Worm (Caenorhabditis elegans): ENCODE data around the gene srsx-15.

srsx-15 gene

DNA sequence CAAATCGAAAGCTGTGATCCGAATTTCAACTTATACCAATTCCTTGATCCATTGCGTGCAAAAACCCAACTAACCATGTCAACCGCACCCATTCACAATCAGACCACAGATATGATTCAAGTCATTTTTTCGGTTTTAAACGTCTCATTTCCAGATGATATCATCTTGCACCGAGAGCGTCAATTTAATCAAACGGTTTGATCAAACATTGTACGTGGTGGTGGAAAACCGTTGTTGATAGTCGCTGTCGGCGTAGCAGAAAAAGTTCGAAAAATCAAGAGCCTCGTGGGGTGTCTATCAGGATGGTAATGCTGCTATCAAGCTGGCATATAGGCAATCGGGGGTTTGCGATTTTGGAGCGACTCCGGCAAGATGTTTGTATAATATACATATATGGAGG, 35.3 kb upstream of the srsx-15 start:
- TF ChIP-seq mab-5 (tag; optimal IDR thresholded peaks at IDR 0.05) (no peak), elt-1 (tag; optimal IDR thresholded peaks at IDR 0.05; ENCODE audit: borderline replicate concordance, insufficient read depth) (no peak), nhr-12 (tag; optimal IDR thresholded peaks at IDR 0.05) (no peak), snpc-4 (tag; optimal IDR thresholded peaks at IDR 0.05) (no peak), cnd-1 (tag; optimal IDR thresholded peaks at IDR 0.05) (no peak), ces-1 (GFP tag; optimal IDR thresholded peaks at IDR 0.05) (no peak), ceh-43 (GFP tag; optimal IDR thresholded peaks at IDR 0.05) (no peak), mep-1 (tag; optimal IDR thresholded peaks at IDR 0.05) (no peak), M03D4.4 (tag; optimal IDR thresholded peaks at IDR 0.05) (no peak), zip-8 (tag; optimal IDR thresholded peaks at IDR 0.05) (no peak)

DNA sequence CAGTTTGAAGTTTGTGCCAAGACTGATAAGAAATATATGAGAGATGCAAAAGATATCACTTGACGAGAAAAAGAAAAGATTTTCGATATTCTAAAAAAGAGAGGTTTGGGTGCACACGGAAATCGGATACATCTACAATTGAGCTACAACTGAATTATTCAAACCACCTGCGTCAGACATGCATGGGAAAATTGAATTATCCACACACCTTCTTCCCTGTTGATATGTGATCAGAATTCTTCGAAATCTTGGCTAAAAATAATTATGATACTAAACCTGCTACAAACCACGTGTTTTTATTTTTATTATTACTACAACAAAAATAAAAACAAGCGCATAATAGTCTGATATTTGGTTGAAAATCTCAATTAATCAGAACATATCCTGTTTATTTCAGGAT, 34.6 kb upstream of the srsx-15 start:
- peak; percentile 19 for TF ChIP-seq ces-1 (GFP tag; optimal IDR thresholded peaks at IDR 0.05)
- no peak for TF ChIP-seq lsy-2 (tag; optimal IDR thresholded peaks at IDR 0.05)

DNA sequence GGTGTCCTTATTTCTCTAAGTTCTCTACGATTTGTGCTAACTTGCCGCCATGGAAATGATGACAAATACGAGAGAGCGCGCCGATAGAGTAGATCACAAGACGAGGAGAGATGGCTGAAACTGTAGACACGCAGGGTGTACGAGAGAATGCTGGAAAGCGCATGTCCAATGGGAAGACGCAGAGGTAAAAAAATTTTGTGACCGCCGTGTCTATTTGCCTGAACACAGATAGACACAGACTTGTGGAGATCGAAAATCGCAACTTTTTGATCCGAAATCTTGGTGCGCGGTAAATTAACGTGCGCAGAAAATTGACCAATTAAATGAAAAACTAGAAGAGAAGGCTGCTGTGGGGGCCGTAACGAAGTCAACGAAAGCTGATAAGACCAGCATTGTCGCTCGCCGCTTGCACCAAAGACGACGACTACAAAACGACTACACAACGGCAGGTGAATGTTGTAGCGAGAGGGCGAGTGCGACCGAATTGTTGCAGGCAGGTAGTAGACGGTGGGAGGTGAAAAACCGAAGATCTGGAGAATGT, 33.6 kb upstream of the srsx-15 start:
- TF ChIP-seq zip-8 (tag; optimal IDR thresholded peaks at IDR 0.05) (no peak), unc-39 (tag; optimal IDR thresholded peaks at IDR 0.05) (no peak), ham-2 (GFP tag; optimal IDR thresholded peaks at IDR 0.05) (peak; percentile 73), ceh-43 (GFP tag; optimal IDR thresholded peaks at IDR 0.05) (no peak), mab-5 (tag; optimal IDR thresholded peaks at IDR 0.05) (no peak), pha-4 (tag; optimal IDR thresholded peaks at IDR 0.05) (peak; percentile 50), unc-62 (GFP tag; optimal IDR thresholded peaks at IDR 0.05) (peak; percentile 49), ztf-11 (tag; optimal IDR thresholded peaks at IDR 0.05) (no peak), tbx-8 (GFP tag; optimal IDR thresholded peaks at IDR 0.05) (no peak), ces-1 (GFP tag; optimal IDR thresholded peaks at IDR 0.05) (no peak), cnd-1 (tag; optimal IDR thresholded peaks at IDR 0.05) (no peak), lsy-2 (tag; optimal IDR thresholded peaks at IDR 0.05) (no peak), elt-1 (tag; optimal IDR thresholded peaks at IDR 0.05; ENCODE audit: borderline replicate concordance, insufficient read depth) (peak; percentile 27), blmp-1 (tag; optimal IDR thresholded peaks at IDR 0.05) (peak; percentile 10), nhr-2 (tag; optimal IDR thresholded peaks at IDR 0.05) (no peak), hlh-1 (tag; optimal IDR thresholded peaks at IDR 0.05) (no peak), nhr-237 (tag; optimal IDR thresholded peaks at IDR 0.05) (peak; percentile 85), lin-32 (GFP tag; optimal IDR thresholded peaks at IDR 0.05) (no peak), sem-2 (GFP tag; optimal IDR thresholded peaks at IDR 0.05) (no peak), nhr-12 (tag; optimal IDR thresholded peaks at IDR 0.05) (no peak), nhr-28 (tag; optimal IDR thresholded peaks at IDR 0.05) (no peak), lin-13 (tag; optimal IDR thresholded peaks at IDR 0.05) (no peak), unc-120 (tag; optimal IDR thresholded peaks at IDR 0.05; ENCODE audit: poor library complexity, severe bottlenecking) (peak; percentile 41), ceh-39 (tag; optimal IDR thresholded peaks at IDR 0.05) (no peak), mls-2 (tag; optimal IDR thresholded peaks at IDR 0.05) (no peak)

DNA sequence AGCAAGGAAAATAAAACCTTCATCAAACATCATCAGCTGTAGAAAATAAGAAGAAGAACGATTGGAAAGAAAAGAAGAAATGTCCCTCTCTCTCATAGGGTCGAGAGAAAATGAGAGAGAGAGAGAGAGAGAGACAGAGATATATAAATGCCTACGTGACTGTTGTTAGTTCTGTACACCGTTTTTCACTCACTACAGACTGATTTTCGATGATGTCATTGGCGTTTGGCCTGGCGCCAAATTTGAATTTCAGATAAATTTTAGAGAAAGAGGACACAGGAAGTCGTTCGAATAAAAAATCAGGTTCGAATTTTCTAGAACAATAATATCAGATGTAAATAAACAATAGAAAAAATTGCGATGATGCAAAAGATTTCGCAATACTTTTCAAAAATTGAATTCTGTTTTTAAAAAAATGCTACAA, 32.4 kb upstream of the srsx-15 start:
- TF ChIP-seq lin-32 (GFP tag; optimal IDR thresholded peaks at IDR 0.05) (no peak), sptf-1 (tag; optimal IDR thresholded peaks at IDR 0.05) (no peak), ztf-11 (tag; optimal IDR thresholded peaks at IDR 0.05) (no peak), mep-1 (tag; optimal IDR thresholded peaks at IDR 0.05) (no peak), unc-62 (GFP tag; optimal IDR thresholded peaks at IDR 0.05) (peak; percentile 47), ham-2 (GFP tag; optimal IDR thresholded peaks at IDR 0.05) (no peak), ceh-43 (GFP tag; optimal IDR thresholded peaks at IDR 0.05) (no peak), snpc-4 (tag; optimal IDR thresholded peaks at IDR 0.05) (no peak), bed-3 (GFP tag; optimal IDR thresholded peaks at IDR 0.05) (no peak), M03D4.4 (tag; optimal IDR thresholded peaks at IDR 0.05) (no peak), lsy-2 (tag; optimal IDR thresholded peaks at IDR 0.05) (no peak), ces-1 (GFP tag; optimal IDR thresholded peaks at IDR 0.05) (no peak), nhr-237 (tag; optimal IDR thresholded peaks at IDR 0.05) (peak; percentile 86), nhr-76 (tag; optimal IDR thresholded peaks at IDR 0.05) (no peak), nhr-12 (tag; optimal IDR thresholded peaks at IDR 0.05) (no peak), elt-3 (tag; optimal IDR thresholded peaks at IDR 0.05) (peak; percentile 16), zip-8 (tag; optimal IDR thresholded peaks at IDR 0.05) (no peak), mls-2 (tag; optimal IDR thresholded peaks at IDR 0.05) (no peak), nhr-28 (tag; optimal IDR thresholded peaks at IDR 0.05) (peak; percentile 67), nhr-2 (tag; optimal IDR thresholded peaks at IDR 0.05) (no peak), hlh-1 (tag; optimal IDR thresholded peaks at IDR 0.05) (no peak)

All from whole organism, mixed stage, embryonic.